Fruit fly (Drosophila melanogaster): ENCODE results near the gene pon.

Gene pon

dm6 chrX:4666650-4667360 is 30.7 kb downstream of the pon start, which contains the start of gene CG3009:
CG3009 (minus strand) TSS chrX:4666700.
- TF ChIP-seq dsx (GFP tag; optimal IDR thresholded peaks at IDR 0.05; ENCODE audit: poor library complexity, severe bottlenecking) (peak; percentile 93), vri (GFP tag; optimal IDR thresholded peaks at IDR 0.05) (peak; percentile 97), Ets21C (GFP tag; optimal IDR thresholded peaks at IDR 0.05) (peak; percentile 98), acj6 (GFP tag; optimal IDR thresholded peaks at IDR 0.05) (peak; percentile 97), CG6276 (GFP tag; optimal IDR thresholded peaks at IDR 0.05) (peak; percentile 95), CG10631 (GFP tag; optimal IDR thresholded peaks at IDR 0.05) (peak; percentile 97), CG15336 (GFP tag; IDR thresholded peaks at IDR 0.05) (peak; percentile 98), CG8319 (GFP tag; optimal IDR thresholded peaks at IDR 0.05) (peak; percentile 97), Gug (GFP tag; IDR thresholded peaks at IDR 0.05) (peak; percentile 96), Eip75B (GFP tag; optimal IDR thresholded peaks at IDR 0.05) (peak; percentile 98), CG6808 (GFP tag; optimal IDR thresholded peaks at IDR 0.05) (peak; percentile 95), Sox14 (GFP tag; optimal IDR thresholded peaks at IDR 0.05) (peak; percentile 97), OdsH (GFP tag; optimal IDR thresholded peaks at IDR 0.05) (peak; percentile 97), ss (GFP tag; optimal IDR thresholded peaks at IDR 0.05) (peak; percentile 92 to 97), net (GFP tag; optimal IDR thresholded peaks at IDR 0.05) (peak; percentile 98), fkh (GFP tag; optimal IDR thresholded peaks at IDR 0.05) (peak; percentile 80), cyc (GFP tag; optimal IDR thresholded peaks at IDR 0.05) (peak; percentile 98), Sox15 (GFP tag; optimal IDR thresholded peaks at IDR 0.05) (peak; percentile 96), CG8119 (GFP tag; IDR thresholded peaks at IDR 0.05) (peak; percentile 98), fd85E (GFP tag; optimal IDR thresholded peaks at IDR 0.05) (peak; percentile 95), Sox102F (GFP tag; optimal IDR thresholded peaks at IDR 0.05) (peak; percentile 98), Eip78C (GFP tag) (peak; percentile 99), achi (GFP tag; optimal IDR thresholded peaks at IDR 0.05) (peak; percentile 97), Eip93F (GFP tag; optimal IDR thresholded peaks at IDR 0.05) (peak; percentile 79), Blimp-1 (GFP tag; optimal IDR thresholded peaks at IDR 0.05) (peak; percentile 89), Hr38 (GFP tag; optimal IDR thresholded peaks at IDR 0.05) (peak; percentile 58), Smox (GFP tag; optimal IDR thresholded peaks at IDR 0.05) (peak; percentile 98), CG1621 (tag; optimal IDR thresholded peaks at IDR 0.05) (peak; percentile 96), eg (GFP tag; IDR thresholded peaks at IDR 0.05) (peak; percentile 98), CG6163 (GFP tag; IDR thresholded peaks at IDR 0.05) (peak; percentile 98), CG7368 (GFP tag; optimal IDR thresholded peaks at IDR 0.05) (peak; percentile 98), CG31627 (GFP tag; optimal IDR thresholded peaks at IDR 0.05) (peak; percentile 98), Met (GFP tag; optimal IDR thresholded peaks at IDR 0.05) (peak; percentile 98), svp (GFP tag) (peak; percentile 99), CG32006 (GFP tag; optimal IDR thresholded peaks at IDR 0.05) (peak; percentile 98), Ets96B (tag; optimal IDR thresholded peaks at IDR 0.05) (peak; percentile 96), lz (GFP tag; optimal IDR thresholded peaks at IDR 0.05) (peak; percentile 98), CG9139 (GFP tag; optimal IDR thresholded peaks at IDR 0.05) (peak; percentile 93), CG11294 (GFP tag; IDR thresholded peaks at IDR 0.05) (peak; percentile 93), CG3032 (tag; optimal IDR thresholded peaks at IDR 0.05) (peak; percentile 94), Lpt (GFP tag; optimal IDR thresholded peaks at IDR 0.05) (peak; percentile 96), spab (GFP tag; optimal IDR thresholded peaks at IDR 0.05) (peak; percentile 95), CG34406 (GFP tag; optimal IDR thresholded peaks at IDR 0.05) (peak; percentile 97), CG16779 (tag; optimal IDR thresholded peaks at IDR 0.05) (peak; percentile 95), pdm3 (GFP tag; optimal IDR thresholded peaks at IDR 0.05) (peak; percentile 98), CG11902 (GFP tag; optimal IDR thresholded peaks at IDR 0.05) (peak; percentile 97), CG6792 (GFP tag; optimal IDR thresholded peaks at IDR 0.05) (peak; percentile 99), dac (GFP tag; optimal IDR thresholded peaks at IDR 0.05) (peak; percentile 97), fd59A (GFP tag; optimal IDR thresholded peaks at IDR 0.05) (peak; percentile 95), CG3919 (GFP tag; optimal IDR thresholded peaks at IDR 0.05) (peak; percentile 98), Hr4 (GFP tag; optimal IDR thresholded peaks at IDR 0.05) (peak; percentile 97)

Data from whole organism, prepupa.